Fruit fly (Drosophila melanogaster) whole organism, embryonic: ENCODE results near the gene CG42494.

Experiments
- CG10147 ChIP-seq: fragments of 200-800 bp; sonication (Bioruptor generic); optimal IDR thresholded peaks from 2 replicates; lab custom pipeline; 2019; ENCODE audit warnings: missing biosample characterization, mild to moderate bottlenecking, missing genetic modification characterization, moderate library complexity
- CG10209 ChIP-seq: fragments of 200-800 bp; sonication (Bioruptor generic); optimal IDR thresholded peaks from 3 replicates; lab custom pipeline; 2017; ENCODE audit warnings: missing biosample characterization, mild to moderate bottlenecking, missing genetic modification characterization, missing genetic modification reagents
- CG10565 ChIP-seq: fragments of 200-800 bp; sonication (Bioruptor generic); optimal IDR thresholded peaks from 3 replicates; lab custom pipeline; 2016; ENCODE audit warnings: missing biosample characterization, mild to moderate bottlenecking, missing genetic modification characterization
- CG1529 ChIP-seq: fragments of 200-800 bp; sonication (Bioruptor generic); optimal IDR thresholded peaks from 3 replicates; lab custom pipeline; 2018; ENCODE audit warnings: missing biosample characterization, missing genetic modification characterization
- CG15479 ChIP-seq: fragments of 200-800 bp; sonication (Bioruptor generic); optimal IDR thresholded peaks from 3 replicates; lab custom pipeline; 2019; ENCODE audit warnings: missing biosample characterization, mild to moderate bottlenecking, missing genetic modification characterization, moderate library complexity
- CG17829 ChIP-seq: fragments of 200-800 bp; optimal IDR thresholded peaks from 2 replicates; lab custom pipeline; 2019; ENCODE audit warnings: missing biosample characterization, mild to moderate bottlenecking, missing genetic modification characterization, moderate library complexity
- CG2889 ChIP-seq: fragments of 200-800 bp; sonication (Bioruptor generic); IDR thresholded peaks from 3 replicates; pipeline ENCODE4 v1.3.6; 2022; ENCODE audit warnings: missing biosample characterization, missing genetic modification characterization
- CG32767 ChIP-seq: fragments of 200-800 bp; sonication (Bioruptor generic); IDR thresholded peaks from 2 replicates; pipeline ENCODE4 v1.3.6; 2022; ENCODE audit warnings: missing biosample characterization, missing genetic modification characterization
- CG32772 ChIP-seq: fragments of 200-800 bp; sonication (Bioruptor generic); IDR thresholded peaks from 2 replicates; pipeline ENCODE4 v1.3.6; 2022; ENCODE audit warnings: missing biosample characterization, missing genetic modification characterization
- CG4707 ChIP-seq: fragments of 200-800 bp; sonication (Bioruptor generic); optimal IDR thresholded peaks from 2 replicates; lab custom pipeline; 2018; ENCODE audit warnings: missing biosample characterization, mild to moderate bottlenecking, missing genetic modification characterization, moderate library complexity
- CG5245 ChIP-seq: fragments of 200-800 bp; sonication (Bioruptor generic); optimal IDR thresholded peaks from 3 replicates; lab custom pipeline; 2016; ENCODE audit warnings: missing biosample characterization, missing genetic modification characterization
- CG8359 ChIP-seq: fragments of 200-800 bp; sonication (Bioruptor generic); optimal IDR thresholded peaks from 2 replicates; lab custom pipeline; 2017; ENCODE audit warnings: missing biosample characterization, mild to moderate bottlenecking, missing genetic modification characterization, borderline replicate concordance
- CG9932 ChIP-seq: fragments of 200-800 bp; sonication (Bioruptor generic); IDR thresholded peaks from 2 replicates; pipeline ENCODE4 v1.3.6; 2022; ENCODE audit warnings: missing biosample characterization, missing genetic modification characterization
- CHES-1-like ChIP-seq: fragments of 200-800 bp; sonication (Bioruptor generic); optimal IDR thresholded peaks from 2 replicates; lab custom pipeline; 2016; ENCODE audit warnings: missing biosample characterization, missing genetic modification characterization
- Gug ChIP-seq: fragments of 200-800 bp; sonication (Bioruptor generic); IDR thresholded peaks from 4 replicates; pipeline ENCODE4 v1.3.6; 2022; ENCODE audit warnings: missing biosample characterization, missing genetic modification characterization
- HLH3B ChIP-seq: fragments of 200-800 bp; sonication (Bioruptor generic); IDR thresholded peaks from 2 replicates; pipeline ENCODE4 v1.3.6; 2022; ENCODE audit warnings: missing biosample characterization, missing genetic modification characterization
- HLH4C ChIP-seq: fragments of 200-800 bp; sonication (Bioruptor generic); IDR thresholded peaks from 3 replicates; pipeline ENCODE4 v1.3.6; 2022; ENCODE audit warnings: missing biosample characterization, missing genetic modification characterization; ENCODE audit not compliant: partially characterized antibody
- HmgD ChIP-seq: fragments of 200-800 bp; sonication (Bioruptor generic); optimal IDR thresholded peaks from 3 replicates; lab custom pipeline; 2016; ENCODE audit warnings: missing biosample characterization, missing genetic modification characterization
- Kr ChIP-seq: fragments of 200-800 bp; sonication (Bioruptor generic); optimal IDR thresholded peaks from 2 replicates; lab custom pipeline; 2017; ENCODE audit warnings: missing biosample characterization, mild to moderate bottlenecking, missing genetic modification characterization
- Max ChIP-seq: fragments of 200-800 bp; sonication (Bioruptor generic); optimal IDR thresholded peaks from 2 replicates; lab custom pipeline; 2016; ENCODE audit warnings: missing biosample characterization, mild to moderate bottlenecking, missing genetic modification characterization
- Nf-YC ChIP-seq: fragments of 200-800 bp; optimal IDR thresholded peaks from 3 replicates; lab custom pipeline; 2019; ENCODE audit warnings: missing biosample characterization, mild to moderate bottlenecking, missing genetic modification characterization, moderate library complexity
- Ssrp ChIP-seq: fragments of 200-800 bp; sonication (Bioruptor generic); optimal IDR thresholded peaks from 2 replicates; lab custom pipeline; 2018; ENCODE audit warnings: missing biosample characterization, mild to moderate bottlenecking, missing genetic modification characterization, moderate library complexity
- al ChIP-seq: fragments of 200-800 bp; sonication (Bioruptor generic); IDR thresholded peaks from 2 replicates; pipeline ENCODE4 v1.3.6; 2022; ENCODE audit warnings: missing biosample characterization, missing genetic modification characterization
- bbx ChIP-seq: fragments of 200-800 bp; sonication (Bioruptor generic); IDR thresholded peaks from 2 replicates; pipeline ENCODE4 v1.3.6; 2022; ENCODE audit warnings: missing biosample characterization, missing genetic modification characterization; ENCODE audit not compliant: partially characterized antibody
- bcd ChIP-seq: fragments of 200-800 bp; sonication (Bioruptor generic); optimal IDR thresholded peaks from 2 replicates; lab custom pipeline; 2017; ENCODE audit warnings: missing biosample characterization, mild to moderate bottlenecking, missing genetic modification characterization
- bsh ChIP-seq, 2 experiments: fragments of 200-800 bp; sonication (Bioruptor generic); optimal IDR thresholded peaks; 2 replicates each; lab custom pipeline; 2017 to 2018; ENCODE audit warnings: mild to moderate bottlenecking in 2 of 2, missing biosample characterization in 2 of 2, missing genetic modification characterization in 2 of 2, moderate library complexity in 1 of 2
- crc ChIP-seq: fragments of 200-800 bp; sonication (Bioruptor generic); optimal IDR thresholded peaks from 2 replicates; lab custom pipeline; 2016; ENCODE audit warnings: missing biosample characterization, missing genetic modification characterization
- dmrt11E ChIP-seq: fragments of 200-800 bp; sonication (Bioruptor generic); optimal IDR thresholded peaks from 3 replicates; lab custom pipeline; 2018; ENCODE audit warnings: missing biosample characterization, mild to moderate bottlenecking, missing genetic modification characterization, moderate library complexity
- dysf ChIP-seq: fragments of 200-800 bp; sonication (Bioruptor generic); IDR thresholded peaks from 3 replicates; pipeline ENCODE4 v1.3.6; 2022; ENCODE audit warnings: missing biosample characterization, missing genetic modification characterization
- esg ChIP-seq: fragments of 200-800 bp; sonication (Bioruptor generic); conservative IDR thresholded peaks from 2 replicates; pipeline ENCODE4 v1.3.6; 2022; ENCODE audit warnings: missing biosample characterization, missing genetic modification characterization
- fd3F ChIP-seq: fragments of 200-800 bp; sonication (Bioruptor generic); optimal IDR thresholded peaks from 2 replicates; lab custom pipeline; 2018; ENCODE audit warnings: missing biosample characterization, mild to moderate bottlenecking, missing genetic modification characterization, moderate library complexity
- gce ChIP-seq: fragments of 200-800 bp; sonication (Bioruptor generic); IDR thresholded peaks from 3 replicates; pipeline ENCODE4 v1.3.6; 2022; ENCODE audit warnings: missing biosample characterization, missing genetic modification characterization
- gcm ChIP-seq: fragments of 200-800 bp; sonication (Bioruptor generic); optimal IDR thresholded peaks from 2 replicates; lab custom pipeline; 2019; ENCODE audit warnings: missing biosample characterization, mild to moderate bottlenecking, missing genetic modification characterization, moderate library complexity
- ind ChIP-seq: fragments of 200-800 bp; sonication (Bioruptor generic); optimal IDR thresholded peaks from 3 replicates; lab custom pipeline; 2016; ENCODE audit warnings: missing biosample characterization, missing genetic modification characterization
- inv ChIP-seq: fragments of 200-800 bp; sonication (Bioruptor generic); IDR thresholded peaks from 2 replicates; pipeline ENCODE4 v1.3.6; 2022; ENCODE audit warnings: missing biosample characterization, missing genetic modification characterization; ENCODE audit not compliant: partially characterized antibody
- kah ChIP-seq: fragments of 200-800 bp; sonication (Bioruptor generic); optimal IDR thresholded peaks from 2 replicates; lab custom pipeline; 2018; ENCODE audit warnings: missing biosample characterization, mild to moderate bottlenecking, missing genetic modification characterization
- ken ChIP-seq: fragments of 200-800 bp; sonication (Bioruptor generic); IDR thresholded peaks from 3 replicates; pipeline ENCODE4 v1.3.6; 2022; ENCODE audit warnings: missing biosample characterization, missing genetic modification characterization
- lola ChIP-seq, 3 experiments: fragments of >200 bp in 2 of 3; fragments of 200-800 bp in 1 of 3; sonication (Bioruptor generic) in 1 of 3; optimal IDR thresholded peaks; 2 replicates each; lab custom pipeline; 2017 to 2019; ENCODE audit warnings: missing biosample characterization in 3 of 3, missing genetic modification characterization in 3 of 3, mild to moderate bottlenecking in 1 of 3, moderate library complexity in 1 of 3
- mld ChIP-seq: fragments of 200-800 bp; sonication (Bioruptor generic); IDR thresholded peaks from 3 replicates; pipeline ENCODE4 v1.3.6; 2022; ENCODE audit warnings: missing biosample characterization, missing genetic modification characterization; ENCODE audit not compliant: partially characterized antibody
- nerfin-2 ChIP-seq: fragments of 200-800 bp; sonication (Bioruptor generic); IDR thresholded peaks from 2 replicates; pipeline ENCODE4 v1.3.6; 2022; ENCODE audit warnings: missing biosample characterization, missing genetic modification characterization; ENCODE audit not compliant: partially characterized antibody
- otp ChIP-seq: fragments of 200-800 bp; sonication (Bioruptor generic); IDR thresholded peaks from 3 replicates; pipeline ENCODE4, ENCODE4 v1.3.6; 2022; ENCODE audit warnings: missing biosample characterization, missing genetic modification characterization
- pan ChIP-seq, 4 experiments: fragments of >200 bp in 3 of 4; fragments of 200-800 bp in 1 of 4; sonication (Bioruptor generic) in 1 of 4; optimal IDR thresholded peaks in 3 of 4; IDR thresholded peaks in 1 of 4; 2 replicates each; pipeline versions ENCODE4 v1.3.6 to Lab custom; 2017 to 2022; ENCODE audit warnings: missing biosample characterization in 2 of 4, missing genetic modification characterization in 2 of 4, mixed read lengths in 1 of 4
- run ChIP-seq: fragments of 200-800 bp; sonication (Bioruptor generic); optimal IDR thresholded peaks from 3 replicates; lab custom pipeline; 2018; ENCODE audit warnings: missing biosample characterization, mild to moderate bottlenecking, missing genetic modification characterization
- sug ChIP-seq: fragments of 200-800 bp; optimal IDR thresholded peaks from 2 replicates; lab custom pipeline; 2019; ENCODE audit warnings: missing biosample characterization, mild to moderate bottlenecking, missing genetic modification characterization, moderate library complexity
- ttk ChIP-seq: fragments of 200-800 bp; sonication (Bioruptor generic); IDR thresholded peaks from 2 replicates; pipeline ENCODE4 v2.1.2; 2022; ENCODE audit warnings: missing biosample characterization, missing genetic modification characterization
- tup ChIP-seq: fragments of 200-800 bp; sonication (Bioruptor generic); optimal IDR thresholded peaks from 2 replicates; lab custom pipeline; 2016; ENCODE audit warnings: missing biosample characterization, mild to moderate bottlenecking, missing genetic modification characterization, moderate library complexity
- vfl ChIP-seq: fragments of 200-800 bp; sonication (Bioruptor generic); optimal IDR thresholded peaks from 2 replicates; lab custom pipeline; 2016; ENCODE audit warnings: missing biosample characterization, missing genetic modification characterization

The CG42494 gene

dm6 chr3L:3222643-3223389 is 38.6 kb downstream of the CG42494 start, which contains the start of the genes RpL28 and eIF1 (continued):
- TF ChIP-seq run (tag; lab: Kevin White, UChicago) (peak; percentile 54), vfl (GFP tag; lab: Kevin White, UChicago) (peak; percentile 88), Nf-YC (tag; lab: Kevin White, UChicago) (peak; percentile 81), CG2889 (GFP tag; lab: Robert Waterston, UW) (peak; percentile 61; the same call in 2 of the 3 replicates), ken (peak; percentile 89), ttk (GFP tag; lab: Robert Waterston, UW) (peak; percentile 77), CG9932 (GFP tag; lab: Robert Waterston, UW) (peak; percentile 89), mld (GFP tag; lab: Robert Waterston, UW) (0 out of 3 replicates have a peak, but pooled peaks have one; percentile 39), pan (optimal IDR thresholded peaks at IDR 0.05; lab: Kevin White, UChicago) (no peak), pan (GFP tag; optimal IDR thresholded peaks at IDR 0.05 in 1 of 2, IDR thresholded peaks at IDR 0.05 in 1 of 2) (peak in 1 of 2 experiments; percentile 88), CG10565 (GFP tag; lab: Kevin White, UChicago) (peak; percentile 79), nerfin-2 (GFP tag; lab: Robert Waterston, UW) (peak; percentile 51), bcd (GFP tag; lab: Kevin White, UChicago) (peak; percentile 97), inv (peak; percentile 72), Kr (peak; percentile 88), HLH3B (GFP tag; lab: Robert Waterston, UW) (peak; percentile 82), Max (peak; percentile 94), HmgD (peak; percentile 87), HLH4C (GFP tag; lab: Robert Waterston, UW) (peak; percentile 62), CG4707 (GFP tag; lab: Kevin White, UChicago) (peak; percentile 90), sug (tag; lab: Kevin White, UChicago) (peak; percentile 88), esg (GFP tag; lab: Robert Waterston, UW) (peak; percentile 66), CG10209 (GFP tag; lab: Kevin White, UChicago) (peak; percentile 95), CHES-1-like (GFP tag; lab: Kevin White, UChicago) (peak; percentile 91), CG8359 (GFP tag; lab: Kevin White, UChicago) (peak; percentile 86), CG15479 (peak; percentile 49), crc (GFP tag; lab: Kevin White, UChicago) (peak; percentile 89), CG32767 (GFP tag; lab: Robert Waterston, UW) (peak; percentile 57; the same call in 1 of the 2 replicates), CG10147 (GFP tag; lab: Kevin White, UChicago) (peak; percentile 65), al (GFP tag; lab: Robert Waterston, UW) (peak; percentile 67), CG17829 (peak; percentile 85), Ssrp (tag; lab: Kevin White, UChicago) (peak; percentile 77), Gug (GFP tag; lab: Robert Waterston, UW) (peak; percentile 57), bsh (GFP tag; optimal IDR thresholded peaks at IDR 0.05; lab: Kevin White, UChicago) (peak; percentile 32 to 79), CG32772 (peak; percentile 82), tup (GFP tag; lab: Kevin White, UChicago) (peak; percentile 78), ind (GFP tag; lab: Kevin White, UChicago) (peak; percentile 80), otp (peak; percentile 94), lola (GFP tag; optimal IDR thresholded peaks at IDR 0.05; lab: Kevin White, UChicago) (peak in 1 of 3 experiments; percentile 79), gcm (peak; percentile 75), kah (GFP tag; lab: Kevin White, UChicago) (peak; percentile 88), CG1529 (GFP tag; lab: Kevin White, UChicago) (peak; percentile 89), dmrt11E (tag; lab: Kevin White, UChicago) (peak; percentile 87), dysf (peak; percentile 84; the same call in 2 of the 3 replicates), gce (GFP tag; lab: Robert Waterston, UW) (peak; percentile 86), bbx (peak; percentile 68), fd3F (peak; percentile 87), CG5245 (peak; percentile 83)
